Worm (Caenorhabditis elegans) whole organism, young adult: ENCODE data around the gene ugt-55.

Source experiments
- C06A6.2 ChIP-seq: fragments of 200-800 bp; sonication (Bioruptor generic); conservative IDR thresholded peaks from 2 replicates; pipeline ENCODE4 v1.3.6; 2022; ENCODE audit warnings: missing genetic modification characterization, missing compliant biosample characterization
- F23B12.7 ChIP-seq: sonication (generic microtip); optimal IDR thresholded peaks from 2 replicates; lab custom pipeline; 2017; ENCODE audit warnings: missing genetic modification characterization, mild to moderate bottlenecking, missing compliant biosample characterization, antibody characterized with exemption, moderate library complexity; ENCODE audit not compliant: insufficient read depth
- F39B2.1 ChIP-seq: fragments of 200-800 bp; sonication (Bioruptor generic); IDR thresholded peaks from 2 replicates; pipeline ENCODE4 v1.3.6; 2022; ENCODE audit warnings: missing genetic modification reagents, missing genetic modification characterization, missing compliant biosample characterization
- F49E8.2 ChIP-seq: sonication (generic microtip); optimal IDR thresholded peaks from 3 replicates; lab custom pipeline; 2017; ENCODE audit warnings: missing genetic modification characterization, mild to moderate bottlenecking, missing compliant biosample characterization, antibody characterized with exemption, moderate library complexity; ENCODE audit not compliant: insufficient read depth
- K12H6.12 ChIP-seq: fragments of 200-800 bp; sonication (Bioruptor generic); optimal IDR thresholded peaks from 2 replicates; lab custom pipeline; 2018; ENCODE audit warnings: mild to moderate bottlenecking, missing genetic modification characterization, missing compliant biosample characterization
- Y53G8AR.9 ChIP-seq: fragments of 200-800 bp; sonication (Bioruptor generic); conservative IDR thresholded peaks from 2 replicates; pipeline ENCODE4 v1.3.6; 2022; ENCODE audit warnings: missing genetic modification reagents, missing genetic modification characterization, missing compliant biosample characterization
- Y56A3A.18 ChIP-seq: fragments of 200-800 bp; sonication (Bioruptor generic); IDR thresholded peaks from 2 replicates; pipeline ENCODE4 v1.3.6; 2022; ENCODE audit warnings: missing genetic modification reagents, missing genetic modification characterization, missing compliant biosample characterization
- Y67H2A.10 ChIP-seq: fragments of 200-800 bp; sonication (Bioruptor generic); conservative IDR thresholded peaks from 2 replicates; pipeline ENCODE4 v1.3.6; 2022; ENCODE audit warnings: missing genetic modification reagents, missing genetic modification characterization, missing compliant biosample characterization
- ZK185.1 ChIP-seq: sonication (generic microtip); optimal IDR thresholded peaks from 2 replicates; lab custom pipeline; 2016; ENCODE audit warnings: mild to moderate bottlenecking, missing genetic modification characterization, missing compliant biosample characterization; ENCODE audit not compliant: poor library complexity, severe bottlenecking
- akir-1 ChIP-seq: fragments of 200-800 bp; sonication (Bioruptor generic); optimal IDR thresholded peaks from 2 replicates; lab custom pipeline; 2018; ENCODE audit warnings: mild to moderate bottlenecking, missing genetic modification characterization, moderate library complexity, missing compliant biosample characterization
- ama-1 ChIP-seq, 3 experiments: fragments of 150-350 bp in 1 of 3; sonication (generic microtip) in 2 of 3; optimal IDR thresholded peaks; 2 replicates each; lab custom pipeline; 2014 to 2018; ENCODE audit warnings: missing biosample characterization in 2 of 3, missing genetic modification characterization in 2 of 3, missing genetic modification reagents in 2 of 3
- aptf-2 ChIP-seq: fragments of 200-800 bp; sonication (Bioruptor generic); conservative IDR thresholded peaks from 2 replicates; pipeline ENCODE4 v1.3.6; 2022; ENCODE audit warnings: missing genetic modification reagents, missing genetic modification characterization, missing compliant biosample characterization
- attf-5 ChIP-seq: fragments of 200-800 bp; sonication (Bioruptor generic); optimal IDR thresholded peaks from 2 replicates; lab custom pipeline; 2018; ENCODE audit warnings: mild to moderate bottlenecking, missing genetic modification characterization, missing compliant biosample characterization
- cebp-1 ChIP-seq, 2 experiments: fragments of 200-800 bp in 1 of 2; sonication (Bioruptor generic) in 1 of 2; sonication (generic microtip) in 1 of 2; IDR thresholded peaks in 1 of 2; optimal IDR thresholded peaks in 1 of 2; 2 replicates each; pipeline versions ENCODE4 v1.3.6 to Lab custom; 2017 to 2022; ENCODE audit warnings: missing compliant biosample characterization in 2 of 2, missing genetic modification characterization in 2 of 2, mild to moderate bottlenecking in 1 of 2, missing genetic modification reagents in 1 of 2, moderate library complexity in 1 of 2
- ceh-100 ChIP-seq: fragments of 200-800 bp; sonication (Bioruptor generic); IDR thresholded peaks from 2 replicates; pipeline ENCODE4 v1.3.6; 2022; ENCODE audit warnings: missing genetic modification reagents, missing genetic modification characterization, missing compliant biosample characterization
- ceh-40 ChIP-seq: fragments of 200-800 bp; sonication (Bioruptor generic); IDR thresholded peaks from 2 replicates; pipeline ENCODE4 v1.3.6; 2022; ENCODE audit warnings: missing genetic modification characterization, missing compliant biosample characterization
- ceh-58 ChIP-seq: fragments of 200-800 bp; sonication (Bioruptor generic); IDR thresholded peaks from 2 replicates; pipeline ENCODE4 v1.3.6; 2022; ENCODE audit warnings: missing genetic modification characterization, missing compliant biosample characterization
- dox-1 ChIP-seq: fragments of 200-800 bp; sonication (Bioruptor generic); IDR thresholded peaks from 2 replicates; pipeline ENCODE4 v1.3.6; 2022; ENCODE audit warnings: missing genetic modification reagents, missing genetic modification characterization, missing compliant biosample characterization
- dpff-1 ChIP-seq: sonication (generic microtip); optimal IDR thresholded peaks from 2 replicates; lab custom pipeline; 2017; ENCODE audit warnings: mild to moderate bottlenecking, missing genetic modification characterization, missing compliant biosample characterization
- egl-18 ChIP-seq: fragments of 200-800 bp; sonication (Bioruptor generic); IDR thresholded peaks from 2 replicates; pipeline ENCODE4 v1.3.6; 2022; ENCODE audit warnings: missing genetic modification reagents, missing genetic modification characterization, missing compliant biosample characterization
- ets-4 ChIP-seq: fragments of 200-800 bp; sonication (Bioruptor generic); optimal IDR thresholded peaks from 2 replicates; lab custom pipeline; 2018; ENCODE audit warnings: mild to moderate bottlenecking, missing genetic modification characterization, missing compliant biosample characterization
- hlh-26 ChIP-seq: fragments of 200-800 bp; sonication (Bioruptor generic); conservative IDR thresholded peaks from 2 replicates; pipeline ENCODE4 v1.3.6; 2022; ENCODE audit warnings: missing genetic modification reagents, missing genetic modification characterization, missing compliant biosample characterization
- hrde-1 ChIP-seq: sonication (generic microtip); optimal IDR thresholded peaks from 2 replicates; lab custom pipeline; 2016; ENCODE audit warnings: missing genetic modification characterization, mild to moderate bottlenecking, missing compliant biosample characterization, moderate library complexity, missing genotype, missing genetic modification reagents, borderline replicate concordance
- hsf-1 ChIP-seq: fragments of 200-800 bp; sonication (Bioruptor generic); IDR thresholded peaks from 2 replicates; pipeline ENCODE4 v1.3.6; 2022; ENCODE audit warnings: missing genetic modification reagents, missing genetic modification characterization, missing compliant biosample characterization
- let-526 ChIP-seq: fragments of 200-800 bp; sonication (Bioruptor generic); IDR thresholded peaks from 2 replicates; pipeline ENCODE4 v1.3.6; 2022; ENCODE audit warnings: missing genetic modification reagents, missing genetic modification characterization, missing compliant biosample characterization
- let-607 ChIP-seq, 2 experiments: fragments of 200-800 bp in 1 of 2; sonication (Bioruptor generic) in 1 of 2; sonication (generic microtip) in 1 of 2; optimal IDR thresholded peaks; 2 replicates each; lab custom pipeline; 2016 to 2018; ENCODE audit warnings: mild to moderate bottlenecking in 2 of 2, missing compliant biosample characterization in 2 of 2, missing genetic modification characterization in 2 of 2, moderate library complexity in 2 of 2, missing genotype in 1 of 2
- lin-35 ChIP-seq, 3 experiments: fragments of 150-350 bp in 2 of 3; sonication (generic microtip) in 1 of 3; optimal IDR thresholded peaks; 2 replicates each; lab custom pipeline; 2014 to 2018; ENCODE audit warnings: missing biosample characterization in 3 of 3, missing genetic modification characterization in 3 of 3, missing genetic modification reagents in 3 of 3
- lsy-27 ChIP-seq: sonication (generic microtip); optimal IDR thresholded peaks from 2 replicates; lab custom pipeline; 2017; ENCODE audit warnings: missing genetic modification characterization, mild to moderate bottlenecking, missing compliant biosample characterization, antibody characterized with exemption, missing genotype, borderline replicate concordance; ENCODE audit not compliant: insufficient read depth
- madf-10 ChIP-seq: sonication (generic microtip); optimal IDR thresholded peaks from 2 replicates; lab custom pipeline; 2016; ENCODE audit warnings: mild to moderate bottlenecking, missing genetic modification characterization, missing compliant biosample characterization
- nhr-120 ChIP-seq: fragments of 200-800 bp; sonication (Bioruptor generic); IDR thresholded peaks from 2 replicates; pipeline ENCODE4 v1.3.6; 2022; ENCODE audit warnings: missing genetic modification characterization, missing compliant biosample characterization
- nhr-179 ChIP-seq: sonication (generic microtip); optimal IDR thresholded peaks from 2 replicates; lab custom pipeline; 2016; ENCODE audit warnings: mild to moderate bottlenecking, missing genetic modification characterization, missing compliant biosample characterization
- nhr-80 ChIP-seq: sonication (generic microtip); optimal IDR thresholded peaks from 2 replicates; lab custom pipeline; 2016; ENCODE audit warnings: missing genetic modification characterization, missing compliant biosample characterization
- nhr-90 ChIP-seq: sonication (generic microtip); optimal IDR thresholded peaks from 2 replicates; lab custom pipeline; 2016; ENCODE audit warnings: missing genotype, mild to moderate bottlenecking, missing genetic modification characterization, missing compliant biosample characterization
- rcor-1 ChIP-seq: fragments of 200-800 bp; sonication (Bioruptor generic); IDR thresholded peaks from 2 replicates; pipeline ENCODE4 v1.3.6; 2022; ENCODE audit warnings: missing genetic modification reagents, missing genetic modification characterization, missing compliant biosample characterization
- sea-2 ChIP-seq: fragments of 200-800 bp; sonication (Bioruptor generic); IDR thresholded peaks from 2 replicates; pipeline ENCODE4 v1.3.6; 2022; ENCODE audit warnings: missing genetic modification characterization, missing compliant biosample characterization
- snpc-4 ChIP-seq, 5 experiments: fragments of 150-350 bp in 1 of 5; sonication (generic microtip) in 4 of 5; optimal IDR thresholded peaks; 2 replicates each; lab custom pipeline; 2014 to 2018; ENCODE audit warnings: missing genetic modification characterization in 5 of 5, missing biosample characterization in 3 of 5, antibody characterized with exemption in 2 of 5, mild to moderate bottlenecking in 2 of 5, missing compliant biosample characterization in 2 of 5, missing genotype in 2 of 5, moderate library complexity in 2 of 5, missing genetic modification reagents in 1 of 5
- unc-62 ChIP-seq: fragments of 150-350 bp; optimal IDR thresholded peaks from 2 replicates; lab custom pipeline; 2014; ENCODE audit warnings: missing biosample characterization, missing genetic modification reagents, missing genetic modification characterization
- zim-3 ChIP-seq: sonication (generic microtip); optimal IDR thresholded peaks from 2 replicates; lab custom pipeline; 2017; ENCODE audit warnings: mild to moderate bottlenecking, missing genetic modification characterization, moderate library complexity, missing compliant biosample characterization
- ztf-22 ChIP-seq: fragments of 200-800 bp; sonication (Bioruptor generic); optimal IDR thresholded peaks from 2 replicates; lab custom pipeline; 2018; ENCODE audit warnings: mild to moderate bottlenecking, missing genetic modification characterization, moderate library complexity, missing compliant biosample characterization
- ztf-25 ChIP-seq: fragments of 200-800 bp; sonication (Bioruptor generic); IDR thresholded peaks from 2 replicates; pipeline ENCODE4 v1.3.6; 2022; ENCODE audit warnings: missing genetic modification reagents, missing genetic modification characterization, missing compliant biosample characterization
- ztf-26 ChIP-seq: sonication (generic microtip); optimal IDR thresholded peaks from 2 replicates; lab custom pipeline; 2017; ENCODE audit warnings: missing genetic modification characterization, missing compliant biosample characterization
- ztf-3 ChIP-seq: fragments of 200-800 bp; sonication (Bioruptor generic); optimal IDR thresholded peaks from 2 replicates; lab custom pipeline; 2018; ENCODE audit warnings: mild to moderate bottlenecking, missing genetic modification characterization, missing compliant biosample characterization
- ztf-6 ChIP-seq: fragments of 200-800 bp; sonication (Bioruptor generic); IDR thresholded peaks from 2 replicates; pipeline ENCODE4 v1.3.6; 2022; ENCODE audit warnings: missing genetic modification reagents, missing genetic modification characterization, missing compliant biosample characterization

Gene ugt-55

ce11 chrV:12301985-12302591, 45.6 kb downstream of the ugt-55 start, which contains the start of the genes frm-7 and F55C5.17 (continued):
- TF ChIP-seq ztf-26 (tag; lab: Kevin White, UChicago) (peak; percentile 64), ztf-22 (GFP tag; lab: Kevin White, UChicago) (no peak), dox-1 (GFP tag; lab: Robert Waterston, UW) (no peak), ZK185.1 (tag; lab: Kevin White, UChicago) (peak; percentile 33), hlh-26 (GFP tag; lab: Robert Waterston, UW) (no peak), hrde-1 (tag; lab: Kevin White, UChicago) (no peak), nhr-120 (GFP tag; lab: Robert Waterston, UW) (no peak), aptf-2 (GFP tag; lab: Robert Waterston, UW) (no peak), ztf-25 (GFP tag; lab: Robert Waterston, UW) (no peak), let-526 (GFP tag; lab: Robert Waterston, UW) (no peak), C06A6.2 (GFP tag; lab: Robert Waterston, UW) (0 out of 2 replicates have a peak, but pooled peaks have one; percentile 37), ztf-3 (GFP tag; lab: Kevin White, UChicago) (no peak), ets-4 (no peak), hsf-1 (GFP tag; lab: Robert Waterston, UW) (peak; percentile 86), Y67H2A.10 (no peak), ceh-58 (GFP tag; lab: Robert Waterston, UW) (no peak), snpc-4 (GFP tag; optimal IDR thresholded peaks at IDR 0.05; lab: Kevin White, UChicago) (no peak), snpc-4 (tag; optimal IDR thresholded peaks at IDR 0.05; lab: Kevin White, UChicago) (peak in 2 of 4 experiments; percentile 6 to 15), cebp-1 (GFP tag; IDR thresholded peaks at IDR 0.05; lab: Robert Waterston, UW) (no peak), cebp-1 (tag; optimal IDR thresholded peaks at IDR 0.05; lab: Kevin White, UChicago) (peak; percentile 42), madf-10 (tag; lab: Kevin White, UChicago) (no peak), nhr-80 (tag; lab: Kevin White, UChicago) (peak; percentile 58), attf-5 (GFP tag; lab: Kevin White, UChicago) (peak; percentile 14), ceh-40 (no peak), lsy-27 (tag; lab: Kevin White, UChicago) (no peak), F23B12.7 (tag; lab: Kevin White, UChicago) (no peak)
- TF ChIP-seq, all 124 proteins: peak for 13

DNA sequence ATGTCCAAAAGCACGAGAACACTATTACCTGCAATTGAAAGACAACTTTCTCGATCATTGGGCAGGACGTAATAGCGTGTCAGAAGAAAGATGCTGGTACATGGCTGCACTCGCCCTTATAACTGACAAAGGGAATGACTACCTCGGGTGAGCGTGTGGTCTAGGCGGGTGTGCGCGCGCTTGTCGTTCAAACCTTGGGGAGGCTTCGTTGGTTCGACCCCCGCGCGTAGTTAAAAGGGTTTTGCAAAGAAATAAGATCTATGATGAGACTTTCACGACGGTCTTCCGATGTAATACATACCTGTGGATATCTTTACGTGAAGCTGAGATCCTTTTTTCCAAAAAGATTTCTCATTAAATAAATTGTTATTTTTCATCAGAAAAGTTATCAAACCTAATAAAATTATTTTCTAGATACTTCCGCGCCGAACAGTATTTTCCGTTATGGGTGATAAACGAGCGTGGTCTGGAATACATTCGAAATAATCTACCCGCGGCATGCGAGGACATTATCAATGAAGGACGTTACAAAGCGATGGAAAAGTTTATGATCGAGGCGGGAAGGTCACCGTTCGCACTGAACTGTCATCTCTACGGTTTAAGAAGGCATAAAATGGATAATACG, 47.1 kb downstream of the ugt-55 start:
- peak; percentile 69 for TF ChIP-seq ama-1 (optimal IDR thresholded peaks at IDR 0.05; lab: Kevin White, UChicago)
- TF ChIP-seq ama-1 (GFP tag; optimal IDR thresholded peaks at IDR 0.05; lab: Kevin White, UChicago): peak; percentile 95 to 96
- peak; percentile 95 for TF ChIP-seq ztf-6
- peak; percentile 99 for TF ChIP-seq nhr-90 (tag; lab: Kevin White, UChicago)
- peak; percentile 91 for TF ChIP-seq K12H6.12
- TF ChIP-seq zim-3 (tag; lab: Kevin White, UChicago): peak; percentile 99
- peak; percentile 86 for TF ChIP-seq ceh-100
- peak; percentile 96 for TF ChIP-seq Y53G8AR.9 (GFP tag; lab: Robert Waterston, UW)
- TF ChIP-seq F39B2.1 (GFP tag; lab: Robert Waterston, UW): peak; percentile 96
- TF ChIP-seq lin-35 (GFP tag; optimal IDR thresholded peaks at IDR 0.05; lab: Kevin White, UChicago): peak; percentile 13 to 79 (median 70)
- peak; percentile 90 for TF ChIP-seq nhr-179 (tag; lab: Kevin White, UChicago)
- peak; percentile 89 for TF ChIP-seq akir-1 (GFP tag; lab: Kevin White, UChicago)
- TF ChIP-seq sea-2 (GFP tag; lab: Robert Waterston, UW): peak; percentile 99
- TF ChIP-seq egl-18 (GFP tag; lab: Robert Waterston, UW): peak; percentile 99
- TF ChIP-seq let-607 (tag; optimal IDR thresholded peaks at IDR 0.05; lab: Kevin White, UChicago): peak; percentile 84 to 90
- peak; percentile 98 for TF ChIP-seq rcor-1 (GFP tag; lab: Robert Waterston, UW)
- peak; percentile 99 for TF ChIP-seq dpff-1
- peak; percentile 80 for TF ChIP-seq F49E8.2 (tag; lab: Kevin White, UChicago)
- TF ChIP-seq Y56A3A.18 (GFP tag; lab: Robert Waterston, UW): peak; percentile 99
- no peak for TF ChIP-seq unc-62
- peak; percentile 100 for TF ChIP-seq ets-4
